Worm (Caenorhabditis elegans) whole organism, L1 larva: Measurements from ENCODE around the gene acs-14.

Experiments used
- alr-1 ChIP-seq: fragments of 200-800 bp; sonication (Bioruptor generic); optimal IDR thresholded peaks from 2 replicates; lab custom pipeline; 2018; ENCODE audit warnings: borderline replicate concordance, mild to moderate bottlenecking, missing genetic modification characterization, missing compliant biosample characterization
- ama-1 ChIP-seq: fragments of 150-350 bp; optimal IDR thresholded peaks from 2 replicates; lab custom pipeline; 2014
- ceh-63 ChIP-seq: fragments of 200-800 bp; sonication (Bioruptor generic); optimal IDR thresholded peaks from 2 replicates; lab custom pipeline; 2018; ENCODE audit warnings: mild to moderate bottlenecking, missing genetic modification characterization, missing compliant biosample characterization
- lin-15B ChIP-seq: fragments of 150-350 bp; sonication (generic microtip); optimal IDR thresholded peaks from 3 replicates; lab custom pipeline; 2014; ENCODE audit warnings: missing biosample characterization, missing genetic modification characterization
- nhr-11 ChIP-seq: fragments of 150-350 bp; optimal IDR thresholded peaks from 2 replicates; lab custom pipeline; 2014; ENCODE audit warnings: missing biosample characterization, missing genetic modification characterization
- skn-1 ChIP-seq: fragments of 150-350 bp; optimal IDR thresholded peaks from 2 replicates; lab custom pipeline; 2014; ENCODE audit warnings: missing biosample characterization, missing genetic modification characterization
- tbx-2 ChIP-seq: sonication (generic microtip); optimal IDR thresholded peaks from 2 replicates; lab custom pipeline; 2016; ENCODE audit warnings: missing genetic modification characterization, missing compliant biosample characterization

DNA sequence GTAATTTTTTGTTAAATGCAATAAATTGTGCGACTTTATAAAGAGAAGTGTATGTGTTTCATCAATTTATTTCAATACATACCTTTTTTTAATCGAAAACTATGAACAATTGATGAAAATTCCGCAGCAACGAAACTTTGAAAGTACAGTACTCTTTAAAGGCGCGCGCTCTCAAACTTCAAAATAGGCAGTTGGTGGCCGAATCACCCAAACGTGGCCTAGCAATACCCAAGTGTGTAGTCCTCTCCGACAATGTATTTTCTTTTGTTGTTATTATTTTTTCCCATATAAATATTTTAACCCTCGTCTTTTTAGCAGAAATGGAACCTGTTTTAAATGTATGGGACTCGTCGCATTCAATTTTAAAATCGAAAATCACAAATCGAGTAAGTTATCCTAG, 28.6 kb downstream of the acs-14 start, which contains the start of gene C50F4.4:
- TF ChIP-seq ama-1 (no peak), tbx-2 (no peak), nhr-11 (tag; lab: Kevin White, UChicago) (no peak), skn-1 (tag; lab: Kevin White, UChicago) (no peak), ceh-63 (no peak), lin-15B (tag; lab: Kevin White, UChicago) (no peak), alr-1 (no peak)
